Worm (Caenorhabditis elegans) whole organism, L4 larva: ENCODE measurements around the gene symk-1.

Experiments used
- F37D6.2 ChIP-seq: sonication (generic microtip); optimal IDR thresholded peaks from 2 replicates; lab custom pipeline; 2016; ENCODE audit warnings: mild to moderate bottlenecking, missing genetic modification characterization, missing compliant biosample characterization
- T26A8.4 ChIP-seq: fragments of 200-800 bp; sonication (Bioruptor generic); IDR thresholded peaks from 2 replicates; pipeline ENCODE4 v1.3.6; 2022; ENCODE audit warnings: missing genetic modification characterization, missing compliant biosample characterization
- aha-1 ChIP-seq: fragments of 150-350 bp; peaks from one replicate; lab custom pipeline; 2014; ENCODE audit warnings: missing biosample characterization, missing genetic modification characterization
- ama-1 ChIP-seq: fragments of 150-350 bp; optimal IDR thresholded peaks from 2 replicates; lab custom pipeline; 2014; ENCODE audit warnings: inconsistent platforms, mixed read lengths
- attf-4 ChIP-seq: sonication (generic microtip); optimal IDR thresholded peaks from 3 replicates; lab custom pipeline; 2017; ENCODE audit warnings: missing biosample characterization, missing genetic modification characterization
- ceh-32 ChIP-seq: sonication (generic microtip); optimal IDR thresholded peaks from 2 replicates; lab custom pipeline; 2016; ENCODE audit warnings: mild to moderate bottlenecking, missing genetic modification characterization, missing compliant biosample characterization; ENCODE audit not compliant: poor library complexity
- ceh-44 ChIP-seq: fragments of 200-800 bp; sonication (Bioruptor generic); IDR thresholded peaks from 2 replicates; pipeline ENCODE4 v1.3.6; 2022; ENCODE audit warnings: missing genetic modification reagents, missing genetic modification characterization, missing compliant biosample characterization
- ceh-62 ChIP-seq: sonication (generic microtip); optimal IDR thresholded peaks from 2 replicates; lab custom pipeline; 2017; ENCODE audit warnings: missing biosample characterization, missing genetic modification characterization
- cey-2 ChIP-seq: sonication (generic microtip); optimal IDR thresholded peaks from 3 replicates; lab custom pipeline; 2017; ENCODE audit warnings: missing genetic modification characterization, mild to moderate bottlenecking, missing compliant biosample characterization, antibody characterized with exemption, borderline replicate concordance; ENCODE audit not compliant: insufficient read depth
- ctbp-1 ChIP-seq: fragments of 200-800 bp; sonication (Bioruptor generic); IDR thresholded peaks from 2 replicates; pipeline ENCODE4 v1.3.6; 2022; ENCODE audit warnings: missing genetic modification reagents, missing genetic modification characterization, missing compliant biosample characterization
- daf-12 ChIP-seq: fragments of 150-350 bp; optimal IDR thresholded peaks from 2 replicates; lab custom pipeline; 2014; ENCODE audit warnings: missing biosample characterization, missing genetic modification reagents, missing genetic modification characterization
- daf-16 ChIP-seq, 3 experiments: sonication (generic microtip); optimal IDR thresholded peaks; 2 replicates each; lab custom pipeline; 2016 to 2017; ENCODE audit warnings: missing genetic modification characterization in 3 of 3, missing genetic modification reagents in 3 of 3, mild to moderate bottlenecking in 2 of 3, missing compliant biosample characterization in 2 of 3, missing biosample characterization in 1 of 3, moderate library complexity in 1 of 3
- daf-19 ChIP-seq: fragments of 200-800 bp; sonication (Bioruptor generic); conservative IDR thresholded peaks from 2 replicates; pipeline ENCODE4 v1.3.6; 2022; ENCODE audit warnings: missing genetic modification characterization, missing compliant biosample characterization
- dmd-8 ChIP-seq: fragments of 200-800 bp; sonication (Bioruptor generic); IDR thresholded peaks from 2 replicates; pipeline ENCODE4 v1.3.6; 2022; ENCODE audit warnings: missing genetic modification characterization, missing compliant biosample characterization
- dpl-1 ChIP-seq: fragments of 150-350 bp; optimal IDR thresholded peaks from 2 replicates; lab custom pipeline; 2014; ENCODE audit warnings: missing biosample characterization, missing genetic modification reagents, missing genetic modification characterization
- dve-1 ChIP-seq: sonication (generic microtip); optimal IDR thresholded peaks from 2 replicates; lab custom pipeline; 2017; ENCODE audit warnings: antibody characterized with exemption, mild to moderate bottlenecking, missing genetic modification characterization, missing compliant biosample characterization; ENCODE audit not compliant: insufficient read depth
- egl-43 ChIP-seq: fragments of 200-800 bp; sonication (Bioruptor generic); IDR thresholded peaks from 2 replicates; pipeline ENCODE4 v1.3.6; 2022; ENCODE audit warnings: missing genetic modification reagents, missing genetic modification characterization, missing compliant biosample characterization
- gei-8 ChIP-seq: fragments of 200-800 bp; sonication (Bioruptor generic); optimal IDR thresholded peaks from 2 replicates; lab custom pipeline; 2018; ENCODE audit warnings: mild to moderate bottlenecking, missing genetic modification characterization, missing compliant biosample characterization
- hlh-30 ChIP-seq: sonication (generic microtip); optimal IDR thresholded peaks from 2 replicates; lab custom pipeline; 2017; ENCODE audit warnings: antibody characterized with exemption, mild to moderate bottlenecking, missing genetic modification characterization, missing compliant biosample characterization; ENCODE audit not compliant: insufficient read depth
- hmg-1.1 ChIP-seq: fragments of 200-800 bp; sonication (Bioruptor generic); IDR thresholded peaks from 2 replicates; pipeline ENCODE4 v1.3.6; 2022; ENCODE audit warnings: missing genetic modification reagents, missing genetic modification characterization, missing compliant biosample characterization
- lin-29 ChIP-seq: fragments of 200-800 bp; sonication (Bioruptor generic); IDR thresholded peaks from 2 replicates; pipeline ENCODE4 v1.3.6; 2022; ENCODE audit warnings: missing genetic modification reagents, missing genetic modification characterization, missing compliant biosample characterization
- lsy-2 ChIP-seq, 2 experiments: fragments of 150-350 bp in 1 of 2; sonication (generic microtip) in 1 of 2; optimal IDR thresholded peaks; 2 replicates each; lab custom pipeline; 2014 to 2017; ENCODE audit warnings: missing biosample characterization in 2 of 2, missing genetic modification characterization in 2 of 2
- mep-1 ChIP-seq: fragments of 150-350 bp; sonication (generic microtip); optimal IDR thresholded peaks from 3 replicates; lab custom pipeline; 2014; ENCODE audit warnings: missing biosample characterization, missing genetic modification characterization
- mes-2 ChIP-seq: sonication (generic microtip); optimal IDR thresholded peaks from 2 replicates; lab custom pipeline; 2016; ENCODE audit warnings: missing genotype, mild to moderate bottlenecking, missing genetic modification characterization, missing compliant biosample characterization; ENCODE audit not compliant: poor library complexity, severe bottlenecking
- mxl-2 ChIP-seq: fragments of 200-800 bp; sonication (Bioruptor generic); conservative IDR thresholded peaks from 2 replicates; pipeline ENCODE4 v1.3.6; 2022; ENCODE audit warnings: missing genetic modification reagents, missing genetic modification characterization, missing compliant biosample characterization
- mxl-3 ChIP-seq: fragments of 200-800 bp; sonication (Bioruptor generic); optimal IDR thresholded peaks from 2 replicates; lab custom pipeline; 2018; ENCODE audit warnings: mild to moderate bottlenecking, missing genetic modification characterization, missing compliant biosample characterization
- nhr-11 ChIP-seq: fragments of 150-350 bp; optimal IDR thresholded peaks from 2 replicates; lab custom pipeline; 2014; ENCODE audit warnings: missing biosample characterization, missing genetic modification characterization
- nhr-25 ChIP-seq: sonication (generic microtip); optimal IDR thresholded peaks from 2 replicates; lab custom pipeline; 2017; ENCODE audit warnings: missing genetic modification characterization, mild to moderate bottlenecking, missing compliant biosample characterization, antibody characterized with exemption, moderate library complexity, borderline replicate concordance; ENCODE audit not compliant: insufficient read depth
- nhr-28 ChIP-seq: fragments of 150-350 bp; optimal IDR thresholded peaks from 2 replicates; lab custom pipeline; 2014; ENCODE audit warnings: missing biosample characterization, missing genetic modification characterization
- nhr-41 ChIP-seq: fragments of 200-800 bp; sonication (Bioruptor generic); IDR thresholded peaks from 2 replicates; pipeline ENCODE4 v1.3.6; 2022; ENCODE audit warnings: missing genetic modification reagents, missing genetic modification characterization, missing compliant biosample characterization
- nhr-42 ChIP-seq: fragments of 200-800 bp; sonication (Bioruptor generic); IDR thresholded peaks from 2 replicates; pipeline ENCODE4 v1.3.6; 2022; ENCODE audit warnings: missing genetic modification characterization, missing compliant biosample characterization
- nhr-48 ChIP-seq: sonication (generic microtip); optimal IDR thresholded peaks from 2 replicates; lab custom pipeline; 2016; ENCODE audit warnings: mild to moderate bottlenecking, missing genetic modification characterization, missing compliant biosample characterization
- nhr-6 ChIP-seq: fragments of 150-350 bp; optimal IDR thresholded peaks from 2 replicates; lab custom pipeline; 2014; ENCODE audit warnings: missing biosample characterization, missing genetic modification characterization
- nhr-76 ChIP-seq: fragments of 150-350 bp; optimal IDR thresholded peaks from 2 replicates; lab custom pipeline; 2014; ENCODE audit warnings: missing biosample characterization, missing genetic modification characterization
- nhr-77 ChIP-seq: fragments of 150-350 bp; optimal IDR thresholded peaks from 2 replicates; lab custom pipeline; 2014; ENCODE audit warnings: missing biosample characterization, missing genetic modification characterization
- pha-4 ChIP-seq, 2 experiments: fragments of 150-350 bp in 1 of 2; fragments of 200-800 bp in 1 of 2; sonication (Bioruptor generic) in 1 of 2; IDR thresholded peaks in 1 of 2; optimal IDR thresholded peaks in 1 of 2; 2 replicates each; pipeline versions ENCODE4 v1.3.6 to Lab custom; 2014 to 2022; ENCODE audit warnings: missing genetic modification characterization in 2 of 2, missing genetic modification reagents in 2 of 2, missing biosample characterization in 1 of 2, missing compliant biosample characterization in 1 of 2
- pqm-1 ChIP-seq: sonication (generic microtip); optimal IDR thresholded peaks from 2 replicates; lab custom pipeline; 2017; ENCODE audit warnings: missing biosample characterization, missing genetic modification characterization
- skn-1 ChIP-seq: fragments of 150-350 bp; optimal IDR thresholded peaks from 2 replicates; lab custom pipeline; 2014; ENCODE audit warnings: missing biosample characterization, missing genetic modification characterization
- spr-1 ChIP-seq: sonication (generic microtip); optimal IDR thresholded peaks from 2 replicates; lab custom pipeline; 2016; ENCODE audit warnings: mild to moderate bottlenecking, missing genetic modification characterization, missing compliant biosample characterization
- unc-39 ChIP-seq: sonication (generic microtip); optimal IDR thresholded peaks from 2 replicates; lab custom pipeline; 2017; ENCODE audit warnings: missing biosample characterization, missing genetic modification characterization
- zag-1 ChIP-seq: fragments of 150-350 bp; optimal IDR thresholded peaks from 2 replicates; lab custom pipeline; 2014; ENCODE audit warnings: missing biosample characterization, missing genetic modification characterization

The symk-1 gene

ce11 chrV:8610633-8611404 lies 40.7 kb downstream of the symk-1 start, which contains the start of gene fip-4 (continued):
- no peak for TF ChIP-seq nhr-42 (GFP tag; lab: Robert Waterston, UW)
- peak; percentile 57 for TF ChIP-seq nhr-77 (tag; lab: Kevin White, UChicago)
- TF ChIP-seq mep-1 (tag; lab: Kevin White, UChicago): peak; percentile 26
- no peak for TF ChIP-seq lsy-2 (tag; optimal IDR thresholded peaks at IDR 0.05; lab: Kevin White, UChicago)
- no peak for TF ChIP-seq ceh-62 (tag; lab: Kevin White, UChicago)
- TF ChIP-seq ceh-32 (tag; lab: Kevin White, UChicago): no peak
- TF ChIP-seq hlh-30 (tag; lab: Kevin White, UChicago): peak; percentile 87
- TF ChIP-seq T26A8.4 (GFP tag; lab: Robert Waterston, UW): no peak
- no peak for TF ChIP-seq egl-43 (GFP tag; lab: Robert Waterston, UW)
- TF ChIP-seq pqm-1: peak; percentile 11
- TF ChIP-seq dpl-1 (GFP tag; lab: Kevin White, UChicago): no peak
- no peak for TF ChIP-seq zag-1 (tag; lab: Kevin White, UChicago)
- no peak for TF ChIP-seq daf-19 (GFP tag; lab: Robert Waterston, UW)
- no peak for TF ChIP-seq unc-39
- no peak for TF ChIP-seq spr-1
- no peak for TF ChIP-seq mes-2
- TF ChIP-seq dve-1 (tag; lab: Kevin White, UChicago): peak; percentile 62
- TF ChIP-seq nhr-11 (tag; lab: Kevin White, UChicago): no peak
- TF ChIP-seq aha-1: peak; percentile 76
- TF ChIP-seq ceh-44 (GFP tag; lab: Robert Waterston, UW): no peak
- TF ChIP-seq mxl-2: peak; percentile 67; the same call in 1 of the 2 replicates
- peak; percentile 82 for TF ChIP-seq nhr-28
- peak; percentile 57 for TF ChIP-seq mxl-3 (GFP tag; lab: Kevin White, UChicago)
- peak; percentile 12 for TF ChIP-seq cey-2 (tag; lab: Kevin White, UChicago)
- peak; percentile 57; the same call in 1 of the 2 replicates for TF ChIP-seq nhr-41 (GFP tag; lab: Robert Waterston, UW)
- TF ChIP-seq lin-29 (GFP tag; lab: Robert Waterston, UW): no peak
- no peak for TF ChIP-seq dmd-8 (GFP tag; lab: Robert Waterston, UW)
- peak; percentile 76 for TF ChIP-seq ama-1
- TF ChIP-seq attf-4 (tag; lab: Kevin White, UChicago): no peak
- no peak for TF ChIP-seq daf-16 (GFP tag; optimal IDR thresholded peaks at IDR 0.05; lab: Kevin White, UChicago)
- peak; percentile 78 for TF ChIP-seq daf-16 (tag; optimal IDR thresholded peaks at IDR 0.05; lab: Kevin White, UChicago)
- peak; percentile 69 for TF ChIP-seq nhr-25 (tag; lab: Kevin White, UChicago)
- no peak for TF ChIP-seq skn-1 (tag; lab: Kevin White, UChicago)
- TF ChIP-seq daf-12: no peak
- TF ChIP-seq nhr-76 (tag; lab: Kevin White, UChicago): no peak
- no peak for TF ChIP-seq nhr-48 (tag; lab: Kevin White, UChicago)
- no peak for TF ChIP-seq gei-8 (GFP tag; lab: Kevin White, UChicago)

ce11 chrV:8615711-8616110 lies 45.6 kb downstream of the symk-1 start:
- TF ChIP-seq mep-1 (tag; lab: Kevin White, UChicago) (peak; percentile 15), daf-16 (GFP tag; optimal IDR thresholded peaks at IDR 0.05; lab: Kevin White, UChicago) (no peak), daf-16 (tag; optimal IDR thresholded peaks at IDR 0.05; lab: Kevin White, UChicago) (peak; percentile 9), ctbp-1 (GFP tag; lab: Robert Waterston, UW) (0 out of 2 replicates have a peak, but pooled peaks have one; percentile 7), pha-4 (GFP tag; IDR thresholded peaks at IDR 0.05; lab: Robert Waterston, UW) (no peak), pha-4 (tag; optimal IDR thresholded peaks at IDR 0.05; lab: Kevin White, UChicago) (no peak), hmg-1.1 (0 out of 2 replicates have a peak, but pooled peaks have one; percentile 20), nhr-77 (tag; lab: Kevin White, UChicago) (no peak), nhr-48 (tag; lab: Kevin White, UChicago) (peak; percentile 19), mxl-3 (GFP tag; lab: Kevin White, UChicago) (no peak), ama-1 (peak; percentile 68), F37D6.2 (no peak), ceh-44 (GFP tag; lab: Robert Waterston, UW) (0 out of 2 replicates have a peak, but pooled peaks have one; percentile 10), mes-2 (peak; percentile 21), aha-1 (peak; percentile 77), nhr-6 (tag; lab: Kevin White, UChicago) (no peak), nhr-41 (GFP tag; lab: Robert Waterston, UW) (no peak), ceh-62 (tag; lab: Kevin White, UChicago) (no peak)
